Worm (Caenorhabditis elegans): ENCODE measurements around the gene lgc-12.
A peak's percentile ranks its signal among the peaks of the same experiment; 100 is the strongest.

The lgc-12 gene

ce11 chrIII:7580586-7580985 lies 18.6 kb downstream of the lgc-12 start (continued):
- TF ChIP-seq egl-43 (GFP tag; IDR thresholded peaks at IDR 0.05) (no peak), hmg-1.1 (GFP tag; IDR thresholded peaks at IDR 0.05) (peak; percentile 60), unc-62 (GFP tag; optimal IDR thresholded peaks at IDR 0.05 in 1 of 2) (peak in 1 of 2 experiments; percentile 91), unc-62 (tag; optimal IDR thresholded peaks at IDR 0.05) (no peak), nhr-41 (GFP tag; IDR thresholded peaks at IDR 0.05) (no peak), daf-12 (tag; optimal IDR thresholded peaks at IDR 0.05) (no peak), dve-1 (tag; optimal IDR thresholded peaks at IDR 0.05; ENCODE audit: insufficient read depth) (no peak), snpc-1.2 (GFP tag; IDR thresholded peaks at IDR 0.05) (no peak), nhr-77 (tag; optimal IDR thresholded peaks at IDR 0.05) (no peak), set-16 (GFP tag; IDR thresholded peaks at IDR 0.05) (no peak), Y48G9A.11 (GFP tag; IDR thresholded peaks at IDR 0.05) (no peak), mdl-1 (tag; optimal IDR thresholded peaks at IDR 0.05) (peak in 1 of 2 experiments; percentile 3), rbr-2 (tag; optimal IDR thresholded peaks at IDR 0.05) (peak; percentile 52), lin-1 (GFP tag; IDR thresholded peaks at IDR 0.05) (no peak), Y75B8A.6 (GFP tag; IDR thresholded peaks at IDR 0.05) (no peak)

ce11 chrIII:7582885-7583284 lies 20.9 kb downstream of the lgc-12 start, which contains the start of gene R13A5.10:
Gene R13A5.10, minus strand, starts transcription at chrIII:7582985.
- TF ChIP-seq mep-1 (tag; optimal IDR thresholded peaks at IDR 0.05) (no peak), nhr-111 (GFP tag; optimal IDR thresholded peaks at IDR 0.05) (no peak), mes-2 (tag; optimal IDR thresholded peaks at IDR 0.05; ENCODE audit: poor library complexity, severe bottlenecking) (no peak), nhr-42 (GFP tag; IDR thresholded peaks at IDR 0.05) (no peak), nhr-6 (tag; optimal IDR thresholded peaks at IDR 0.05) (no peak), lin-1 (GFP tag; IDR thresholded peaks at IDR 0.05) (no peak), lin-29 (GFP tag; IDR thresholded peaks at IDR 0.05) (no peak), zip-2 (tag; optimal IDR thresholded peaks at IDR 0.05) (no peak), T20F7.1 (GFP tag; optimal IDR thresholded peaks at IDR 0.05) (no peak)

ce11 chrIII:7584131-7584646 lies 22.2 kb downstream of the lgc-12 start, which contains the start of gene cup-5:
Gene cup-5, plus strand, starts transcription at chrIII:7584181.
- TF ChIP-seq R02D3.7 (tag; optimal IDR thresholded peaks at IDR 0.05) (peak; percentile 79), lin-39 (tag; optimal IDR thresholded peaks at IDR 0.05) (no peak), jun-1 (tag; optimal IDR thresholded peaks at IDR 0.05) (no peak), nhr-42 (GFP tag; IDR thresholded peaks at IDR 0.05) (no peak), pha-4 (GFP tag; IDR thresholded peaks at IDR 0.05) (no peak), pha-4 (tag; optimal IDR thresholded peaks at IDR 0.05) (peak; percentile 52), fos-1 (tag; optimal IDR thresholded peaks at IDR 0.05) (no peak), mes-2 (tag; optimal IDR thresholded peaks at IDR 0.05; ENCODE audit: poor library complexity, severe bottlenecking) (peak; percentile 77), T20F7.1 (GFP tag; optimal IDR thresholded peaks at IDR 0.05) (peak; percentile 11), dpl-1 (GFP tag; optimal IDR thresholded peaks at IDR 0.05) (peak; percentile 48)

- no peak for TF ChIP-seq madf-5 (GFP tag; IDR thresholded peaks at IDR 0.05)
These were observed 26.2 kb downstream of the lgc-12 start, which contains the start of gene R13A5.15 for ce11 chrIII:7588214-7588613. Gene R13A5.15, minus strand, starts transcription at chrIII:7588314.

- TF ChIP-seq lsy-2 (tag; optimal IDR thresholded peaks at IDR 0.05) (no peak), nhr-77 (tag; optimal IDR thresholded peaks at IDR 0.05) (no peak), snpc-1.2 (GFP tag; IDR thresholded peaks at IDR 0.05) (no peak), madf-9 (GFP tag; conservative IDR thresholded peaks at IDR 0.05) (no peak), ces-1 (GFP tag; optimal IDR thresholded peaks at IDR 0.05) (no peak), D1046.2 (GFP tag; IDR thresholded peaks at IDR 0.05) (no peak), lin-38 (GFP tag; IDR thresholded peaks at IDR 0.05) (no peak), nhr-76 (tag; optimal IDR thresholded peaks at IDR 0.05) (no peak), lin-29 (GFP tag; IDR thresholded peaks at IDR 0.05) (no peak), nhr-41 (GFP tag; IDR thresholded peaks at IDR 0.05) (no peak), mxl-2 (GFP tag; conservative IDR thresholded peaks at IDR 0.05) (no peak), mdt-29 (GFP tag; IDR thresholded peaks at IDR 0.05) (no peak), gei-8 (GFP tag; optimal IDR thresholded peaks at IDR 0.05) (no peak), Y48G9A.11 (GFP tag; IDR thresholded peaks at IDR 0.05) (no peak), spr-1 (tag; optimal IDR thresholded peaks at IDR 0.05) (no peak), egl-43 (GFP tag; IDR thresholded peaks at IDR 0.05) (no peak)
These were observed 31.4 kb downstream of the lgc-12 start, which contains the start of gene R13A5.11 for ce11 chrIII:7593285-7593928. Gene R13A5.11, minus strand, starts transcription at chrIII:7593335.

Measured in whole organism, L4 larva.